Worm (Caenorhabditis elegans) whole organism, L4 larva: ENCODE data around the gene henn-1.
A peak's percentile ranks its signal among the peaks of the same experiment; 100 is the strongest.

Experiments
- F10B5.3 ChIP-seq: sonication (generic microtip); optimal IDR thresholded peaks from 2 replicates; lab custom pipeline; 2016; ENCODE audit warnings: mild to moderate bottlenecking, missing genetic modification characterization, missing compliant biosample characterization
- F37D6.2 ChIP-seq: sonication (generic microtip); optimal IDR thresholded peaks from 2 replicates; lab custom pipeline; 2016; ENCODE audit warnings: mild to moderate bottlenecking, missing genetic modification characterization, missing compliant biosample characterization
- F49E8.2 ChIP-seq: sonication (generic microtip); optimal IDR thresholded peaks from 2 replicates; lab custom pipeline; 2016; ENCODE audit warnings: missing compliant biosample characterization, mild to moderate bottlenecking, missing genetic modification characterization, borderline replicate concordance
- T20F7.1 ChIP-seq: fragments of 200-800 bp; sonication (Bioruptor generic); optimal IDR thresholded peaks from 2 replicates; lab custom pipeline; 2018; ENCODE audit warnings: mild to moderate bottlenecking, missing genetic modification characterization, missing compliant biosample characterization
- Y105C5A.15 ChIP-seq: fragments of 200-800 bp; sonication (Bioruptor generic); IDR thresholded peaks from 2 replicates; pipeline ENCODE4 v1.3.6; 2022; ENCODE audit warnings: missing genetic modification characterization, missing compliant biosample characterization
- Y5F2A.4 ChIP-seq: fragments of 200-800 bp; sonication (Bioruptor generic); optimal IDR thresholded peaks from 2 replicates; lab custom pipeline; 2018; ENCODE audit warnings: mild to moderate bottlenecking, missing genetic modification characterization, missing compliant biosample characterization
- aha-1 ChIP-seq: fragments of 150-350 bp; peaks from one replicate; lab custom pipeline; 2014; ENCODE audit warnings: missing biosample characterization, missing genetic modification characterization
- aly-2 ChIP-seq: sonication (generic microtip); optimal IDR thresholded peaks from 2 replicates; lab custom pipeline; 2018; ENCODE audit warnings: missing biosample characterization, missing genetic modification characterization
- attf-4 ChIP-seq: sonication (generic microtip); optimal IDR thresholded peaks from 3 replicates; lab custom pipeline; 2017; ENCODE audit warnings: missing biosample characterization, missing genetic modification characterization
- ceh-20 ChIP-seq: fragments of 200-800 bp; sonication (Bioruptor generic); IDR thresholded peaks from 2 replicates; pipeline ENCODE4 v1.3.6; 2022; ENCODE audit warnings: missing genetic modification reagents, missing genetic modification characterization, missing compliant biosample characterization
- ceh-62 ChIP-seq: sonication (generic microtip); optimal IDR thresholded peaks from 2 replicates; lab custom pipeline; 2017; ENCODE audit warnings: missing biosample characterization, missing genetic modification characterization
- ces-1 ChIP-seq: fragments of 150-350 bp; sonication (generic microtip); optimal IDR thresholded peaks from 4 replicates; lab custom pipeline; 2014; ENCODE audit warnings: missing biosample characterization, missing genetic modification reagents, missing genetic modification characterization
- daf-16 ChIP-seq, 3 experiments: sonication (generic microtip); optimal IDR thresholded peaks; 2 replicates each; lab custom pipeline; 2016 to 2017; ENCODE audit warnings: missing genetic modification characterization in 3 of 3, missing genetic modification reagents in 3 of 3, mild to moderate bottlenecking in 2 of 3, missing compliant biosample characterization in 2 of 3, missing biosample characterization in 1 of 3, moderate library complexity in 1 of 3
- daf-19 ChIP-seq: fragments of 200-800 bp; sonication (Bioruptor generic); conservative IDR thresholded peaks from 2 replicates; pipeline ENCODE4 v1.3.6; 2022; ENCODE audit warnings: missing genetic modification characterization, missing compliant biosample characterization
- dmd-6 ChIP-seq: fragments of 200-800 bp; sonication (Bioruptor generic); IDR thresholded peaks from 2 replicates; pipeline ENCODE4 v1.3.6; 2022; ENCODE audit warnings: missing genetic modification reagents, missing genetic modification characterization, missing compliant biosample characterization
- hlh-11 ChIP-seq: fragments of 200-800 bp; sonication (Bioruptor generic); optimal IDR thresholded peaks from 2 replicates; lab custom pipeline; 2018; ENCODE audit warnings: mild to moderate bottlenecking, missing genetic modification characterization, missing compliant biosample characterization
- lim-7 ChIP-seq: fragments of 200-800 bp; sonication (Bioruptor generic); IDR thresholded peaks from 2 replicates; pipeline ENCODE4 v1.3.6; 2022; ENCODE audit warnings: missing genetic modification characterization, missing compliant biosample characterization
- lin-13 ChIP-seq: fragments of 150-350 bp; optimal IDR thresholded peaks from 2 replicates; lab custom pipeline; 2014; ENCODE audit warnings: missing biosample characterization, missing genetic modification reagents, missing genetic modification characterization
- lin-15B ChIP-seq: fragments of 150-350 bp; sonication (generic microtip); optimal IDR thresholded peaks from 3 replicates; lab custom pipeline; 2014; ENCODE audit warnings: missing biosample characterization, missing genetic modification characterization
- lin-29 ChIP-seq: fragments of 200-800 bp; sonication (Bioruptor generic); IDR thresholded peaks from 2 replicates; pipeline ENCODE4 v1.3.6; 2022; ENCODE audit warnings: missing genetic modification reagents, missing genetic modification characterization, missing compliant biosample characterization
- lin-39 ChIP-seq: fragments of 150-350 bp; optimal IDR thresholded peaks from 2 replicates; lab custom pipeline; 2014; ENCODE audit warnings: missing biosample characterization, missing genetic modification reagents, missing genetic modification characterization
- lir-3 ChIP-seq: sonication (generic microtip); optimal IDR thresholded peaks from 2 replicates; lab custom pipeline; 2016; ENCODE audit warnings: mild to moderate bottlenecking, missing genetic modification characterization, missing compliant biosample characterization
- mxl-2 ChIP-seq: fragments of 200-800 bp; sonication (Bioruptor generic); conservative IDR thresholded peaks from 2 replicates; pipeline ENCODE4 v1.3.6; 2022; ENCODE audit warnings: missing genetic modification reagents, missing genetic modification characterization, missing compliant biosample characterization
- nhr-102 ChIP-seq: sonication (generic microtip); optimal IDR thresholded peaks from 2 replicates; lab custom pipeline; 2016; ENCODE audit warnings: mild to moderate bottlenecking, missing genetic modification characterization, moderate library complexity, missing compliant biosample characterization
- nhr-111 ChIP-seq: fragments of 200-800 bp; sonication (Bioruptor generic); optimal IDR thresholded peaks from 2 replicates; lab custom pipeline; 2018; ENCODE audit warnings: mild to moderate bottlenecking, missing genetic modification characterization, missing compliant biosample characterization
- nhr-41 ChIP-seq: fragments of 200-800 bp; sonication (Bioruptor generic); IDR thresholded peaks from 2 replicates; pipeline ENCODE4 v1.3.6; 2022; ENCODE audit warnings: missing genetic modification reagents, missing genetic modification characterization, missing compliant biosample characterization
- nhr-42 ChIP-seq: fragments of 200-800 bp; sonication (Bioruptor generic); IDR thresholded peaks from 2 replicates; pipeline ENCODE4 v1.3.6; 2022; ENCODE audit warnings: missing genetic modification characterization, missing compliant biosample characterization
- nhr-48 ChIP-seq: sonication (generic microtip); optimal IDR thresholded peaks from 2 replicates; lab custom pipeline; 2016; ENCODE audit warnings: mild to moderate bottlenecking, missing genetic modification characterization, missing compliant biosample characterization
- nhr-6 ChIP-seq: fragments of 150-350 bp; optimal IDR thresholded peaks from 2 replicates; lab custom pipeline; 2014; ENCODE audit warnings: missing biosample characterization, missing genetic modification characterization
- pha-4 ChIP-seq, 2 experiments: fragments of 150-350 bp in 1 of 2; fragments of 200-800 bp in 1 of 2; sonication (Bioruptor generic) in 1 of 2; IDR thresholded peaks in 1 of 2; optimal IDR thresholded peaks in 1 of 2; 2 replicates each; pipeline versions ENCODE4 v1.3.6 to Lab custom; 2014 to 2022; ENCODE audit warnings: missing genetic modification characterization in 2 of 2, missing genetic modification reagents in 2 of 2, missing biosample characterization in 1 of 2, missing compliant biosample characterization in 1 of 2
- sdz-12 ChIP-seq: fragments of 200-800 bp; sonication (Bioruptor generic); optimal IDR thresholded peaks from 2 replicates; lab custom pipeline; 2018; ENCODE audit warnings: mild to moderate bottlenecking, missing genetic modification characterization, missing compliant biosample characterization
- snpc-4 ChIP-seq: fragments of 150-350 bp; optimal IDR thresholded peaks from 2 replicates; lab custom pipeline; 2014; ENCODE audit warnings: missing biosample characterization, missing genetic modification characterization
- unc-130 ChIP-seq: sonication (generic microtip); optimal IDR thresholded peaks from 2 replicates; lab custom pipeline; 2016; ENCODE audit warnings: missing genetic modification reagents, missing genetic modification characterization, missing compliant biosample characterization
- unc-62 ChIP-seq, 3 experiments: fragments of 150-350 bp in 1 of 3; sonication (generic microtip); optimal IDR thresholded peaks in 2 of 3; peaks in 1 of 3; 1 replicate in 1 of 3; 2 replicates in 2 of 3; lab custom pipeline; 2014 to 2017; ENCODE audit warnings: missing biosample characterization in 3 of 3, missing genetic modification characterization in 3 of 3, missing genetic modification reagents in 3 of 3, missing genotype in 1 of 3
- vab-7 ChIP-seq: fragments of 200-800 bp; sonication (Bioruptor generic); IDR thresholded peaks from 2 replicates; pipeline ENCODE4 v1.3.6; 2022; ENCODE audit warnings: missing genetic modification reagents, missing genetic modification characterization, missing compliant biosample characterization
- zip-11 ChIP-seq: fragments of 200-800 bp; sonication (Bioruptor generic); IDR thresholded peaks from 2 replicates; pipeline ENCODE4 v1.3.6; 2022; ENCODE audit warnings: missing genetic modification characterization, missing compliant biosample characterization
- zip-2 ChIP-seq: fragments of 150-350 bp; optimal IDR thresholded peaks from 2 replicates; lab custom pipeline; 2014; ENCODE audit warnings: missing biosample characterization, missing genetic modification characterization

Gene henn-1

DNA sequence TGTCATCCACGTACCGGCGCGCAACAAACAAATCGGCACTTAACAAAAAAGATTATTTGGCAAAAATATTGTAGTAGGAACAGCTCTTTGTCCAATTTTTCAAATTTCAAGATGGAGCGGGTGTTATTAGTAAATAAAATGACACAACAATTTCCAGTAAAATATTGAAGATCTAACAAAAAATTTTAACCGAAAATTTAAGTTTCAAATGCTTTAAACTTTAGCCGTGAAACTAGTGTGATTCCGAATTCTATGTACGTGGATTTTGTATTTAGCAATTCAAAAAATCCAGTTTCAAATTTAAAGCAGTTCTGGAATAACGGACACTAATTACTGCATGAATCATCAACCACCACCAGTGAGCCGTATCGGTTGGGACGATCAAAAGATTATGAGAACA is 29.7 kb upstream of the henn-1 start, which contains the start of gene snb-5 (continued):
- TF ChIP-seq daf-16 (GFP tag; optimal IDR thresholded peaks at IDR 0.05; lab: Kevin White, UChicago): no peak
- TF ChIP-seq daf-16 (tag; optimal IDR thresholded peaks at IDR 0.05; lab: Kevin White, UChicago): no peak
- TF ChIP-seq dmd-6 (GFP tag; lab: Robert Waterston, UW): no peak
- no peak for TF ChIP-seq ceh-62 (tag; lab: Kevin White, UChicago)
- TF ChIP-seq F10B5.3 (tag; lab: Kevin White, UChicago): no peak
- TF ChIP-seq attf-4 (tag; lab: Kevin White, UChicago): no peak

DNA sequence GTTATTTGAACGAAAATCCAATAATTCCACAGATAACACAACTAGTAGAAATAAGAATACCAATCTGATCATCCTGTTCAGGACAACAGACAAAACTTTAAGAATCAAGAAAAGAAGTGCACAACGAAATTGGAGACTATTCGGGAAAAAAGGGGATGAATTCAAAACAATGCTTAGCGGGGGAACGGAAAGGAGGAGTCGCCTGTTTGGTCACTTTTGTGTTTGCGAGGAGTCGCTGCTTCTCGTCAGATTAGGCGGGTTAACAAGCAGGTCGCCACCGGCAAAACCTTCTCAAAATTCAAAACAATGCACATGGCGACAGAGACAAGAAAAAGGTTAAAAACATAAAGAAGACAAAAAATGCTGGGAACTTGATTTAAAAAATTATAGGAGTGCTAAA is 22.7 kb upstream of the henn-1 start, which contains the start of gene C30A5.10:
Gene C30A5.10, minus strand, starts transcription at position 101 of the 400 bp plus-strand sequence.
- TF ChIP-seq lim-7 (GFP tag; lab: Robert Waterston, UW): no peak
- TF ChIP-seq unc-62 (GFP tag; optimal IDR thresholded peaks at IDR 0.05 in 1 of 2; lab: Kevin White, UChicago): peak in 1 of 2 experiments; percentile 16
- no peak for TF ChIP-seq unc-62 (tag; optimal IDR thresholded peaks at IDR 0.05; lab: Kevin White, UChicago)
- TF ChIP-seq aly-2 (tag; lab: Kevin White, UChicago): no peak
- no peak for TF ChIP-seq nhr-48 (tag; lab: Kevin White, UChicago)
- no peak for TF ChIP-seq snpc-4 (tag; lab: Kevin White, UChicago)
- TF ChIP-seq pha-4 (GFP tag; IDR thresholded peaks at IDR 0.05; lab: Robert Waterston, UW): no peak
- no peak for TF ChIP-seq pha-4 (tag; optimal IDR thresholded peaks at IDR 0.05; lab: Kevin White, UChicago)

DNA sequence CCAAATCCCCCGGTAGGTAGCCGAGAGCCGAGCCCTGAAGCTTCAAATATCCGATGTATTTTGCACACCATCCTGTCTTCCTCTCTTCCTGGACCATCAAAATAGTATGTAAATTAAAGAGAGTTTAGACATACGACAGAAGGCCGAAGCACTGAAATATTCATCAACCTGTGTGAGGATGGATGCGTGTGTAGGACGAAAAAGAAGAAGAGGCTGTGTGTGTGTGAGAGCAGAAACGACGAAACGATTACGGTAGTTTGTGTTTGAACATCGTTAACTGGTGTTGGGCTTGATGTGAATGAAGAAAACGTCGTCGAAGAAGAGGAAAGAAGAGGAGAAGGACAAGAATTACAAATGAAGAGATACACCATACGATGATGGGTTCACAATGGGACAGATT is 20.9 kb upstream of the henn-1 start:
- TF ChIP-seq nhr-102 (tag; lab: Kevin White, UChicago): no peak
- TF ChIP-seq unc-62 (GFP tag; optimal IDR thresholded peaks at IDR 0.05 in 1 of 2; lab: Kevin White, UChicago): peak in 1 of 2 experiments; percentile 59
- no peak for TF ChIP-seq unc-62 (tag; optimal IDR thresholded peaks at IDR 0.05; lab: Kevin White, UChicago)
- no peak for TF ChIP-seq zip-11 (GFP tag; lab: Robert Waterston, UW)
- TF ChIP-seq aha-1: peak; percentile 29
- no peak for TF ChIP-seq Y105C5A.15 (GFP tag; lab: Robert Waterston, UW)
- TF ChIP-seq sdz-12 (GFP tag; lab: Kevin White, UChicago): no peak
- TF ChIP-seq nhr-48 (tag; lab: Kevin White, UChicago): no peak

DNA sequence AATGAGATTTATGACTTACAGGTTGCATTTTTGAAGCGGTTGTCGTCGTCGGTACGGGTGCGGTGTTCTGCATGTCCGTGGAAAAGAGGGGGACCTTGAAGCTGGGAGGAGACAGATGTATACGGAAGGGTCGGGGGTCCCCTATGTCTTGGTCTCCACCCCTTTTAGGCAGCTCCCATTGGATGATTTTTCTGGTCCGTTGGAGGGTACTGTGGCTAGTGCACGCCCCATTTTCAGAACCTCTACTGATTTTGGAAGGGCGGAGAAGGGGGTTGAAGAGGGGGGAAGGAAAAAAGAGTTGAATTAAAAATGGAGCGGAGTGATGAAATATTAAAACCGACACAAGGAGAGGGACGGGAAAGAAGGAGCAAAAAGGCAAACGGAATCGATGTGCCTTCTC is 16.2 kb upstream of the henn-1 start, which contains the start of gene unc-86:
Gene unc-86, minus strand, starts transcription at position 113 of the 400 bp plus-strand sequence.
- TF ChIP-seq daf-19 (GFP tag; lab: Robert Waterston, UW) (no peak), aha-1 (peak; percentile 2)

DNA sequence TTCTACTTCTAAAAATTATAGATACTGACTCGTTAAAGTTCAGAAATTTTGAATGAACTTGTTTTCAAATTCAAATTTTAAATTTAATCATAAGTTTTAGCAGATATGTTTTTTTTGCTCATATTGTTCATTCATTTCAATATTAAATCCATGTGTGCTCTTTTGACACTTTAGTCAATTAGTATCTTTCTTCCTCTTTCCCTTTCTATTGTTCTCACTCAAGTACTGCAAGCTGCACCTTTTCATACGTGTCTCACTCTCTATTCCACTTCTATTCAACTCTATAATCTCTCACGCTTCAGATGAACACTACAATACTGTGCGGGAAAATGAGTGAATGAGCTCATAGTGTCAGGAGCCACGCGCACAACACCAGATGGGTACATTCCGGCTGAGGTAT is 14.5 kb upstream of the henn-1 start, which contains the start of gene C30A5.16:
Gene C30A5.16, plus strand, starts transcription at position 301 of the 400 bp plus-strand sequence.
- no peak for TF ChIP-seq lin-15B (tag; lab: Kevin White, UChicago)
- TF ChIP-seq F49E8.2 (tag; lab: Kevin White, UChicago): no peak
- TF ChIP-seq mxl-2 (GFP tag; lab: Robert Waterston, UW): no peak
- no peak for TF ChIP-seq nhr-6
- no peak for TF ChIP-seq nhr-111 (GFP tag; lab: Kevin White, UChicago)
- no peak for TF ChIP-seq nhr-42
- no peak for TF ChIP-seq vab-7
- no peak for TF ChIP-seq hlh-11
- TF ChIP-seq lir-3 (tag; lab: Kevin White, UChicago): no peak
- TF ChIP-seq lin-39 (tag; lab: Kevin White, UChicago): no peak
- no peak for TF ChIP-seq lin-13 (GFP tag; lab: Kevin White, UChicago)
- TF ChIP-seq T20F7.1 (GFP tag; lab: Kevin White, UChicago): no peak
- TF ChIP-seq unc-130: no peak
- TF ChIP-seq nhr-41 (GFP tag; lab: Robert Waterston, UW): no peak
- TF ChIP-seq ceh-20 (GFP tag; lab: Robert Waterston, UW): no peak
- no peak for TF ChIP-seq F37D6.2 (tag; lab: Kevin White, UChicago)
- TF ChIP-seq zip-2 (tag; lab: Kevin White, UChicago): no peak
- no peak for TF ChIP-seq lin-29
- no peak for TF ChIP-seq Y5F2A.4
- no peak for TF ChIP-seq ces-1 (GFP tag; lab: Kevin White, UChicago)
